Worm (Caenorhabditis elegans) whole organism, L4 larva: ENCODE measurements around the gene pak-2.
A peak's percentile ranks its signal among the peaks of the same experiment; 100 is the strongest.

Source experiments
- R02D3.7 ChIP-seq: fragments of 150-350 bp; sonication (generic microtip); optimal IDR thresholded peaks from 3 replicates; lab custom pipeline; 2014; ENCODE audit warnings: missing biosample characterization, missing genetic modification characterization
- T20F7.1 ChIP-seq: fragments of 200-800 bp; sonication (Bioruptor generic); optimal IDR thresholded peaks from 2 replicates; lab custom pipeline; 2018; ENCODE audit warnings: mild to moderate bottlenecking, missing genetic modification characterization, missing compliant biosample characterization
- T26A8.4 ChIP-seq: fragments of 200-800 bp; sonication (Bioruptor generic); IDR thresholded peaks from 2 replicates; pipeline ENCODE4 v1.3.6; 2022; ENCODE audit warnings: missing genetic modification characterization, missing compliant biosample characterization
- Y105C5A.15 ChIP-seq: fragments of 200-800 bp; sonication (Bioruptor generic); IDR thresholded peaks from 2 replicates; pipeline ENCODE4 v1.3.6; 2022; ENCODE audit warnings: missing genetic modification characterization, missing compliant biosample characterization
- Y48G9A.11 ChIP-seq: fragments of 200-800 bp; sonication (Bioruptor generic); IDR thresholded peaks from 2 replicates; pipeline ENCODE4 v1.3.6; 2022; ENCODE audit warnings: missing genetic modification reagents, missing genetic modification characterization, missing compliant biosample characterization
- ZK337.2 ChIP-seq: fragments of 200-800 bp; sonication (Bioruptor generic); IDR thresholded peaks from 2 replicates; pipeline ENCODE4 v1.3.6; 2022; ENCODE audit warnings: missing genetic modification reagents, missing genetic modification characterization, missing compliant biosample characterization
- aha-1 ChIP-seq: fragments of 150-350 bp; peaks from one replicate; lab custom pipeline; 2014; ENCODE audit warnings: missing biosample characterization, missing genetic modification characterization
- arid-1 ChIP-seq: fragments of 200-800 bp; sonication (Bioruptor generic); conservative IDR thresholded peaks from 2 replicates; pipeline ENCODE4 v1.3.6; 2022; ENCODE audit warnings: missing genetic modification reagents, missing genetic modification characterization, missing compliant biosample characterization
- ceh-62 ChIP-seq: sonication (generic microtip); optimal IDR thresholded peaks from 2 replicates; lab custom pipeline; 2017; ENCODE audit warnings: missing biosample characterization, missing genetic modification characterization
- ces-1 ChIP-seq: fragments of 150-350 bp; sonication (generic microtip); optimal IDR thresholded peaks from 4 replicates; lab custom pipeline; 2014; ENCODE audit warnings: missing biosample characterization, missing genetic modification reagents, missing genetic modification characterization
- ctbp-1 ChIP-seq: fragments of 200-800 bp; sonication (Bioruptor generic); IDR thresholded peaks from 2 replicates; pipeline ENCODE4 v1.3.6; 2022; ENCODE audit warnings: missing genetic modification reagents, missing genetic modification characterization, missing compliant biosample characterization
- daf-16 ChIP-seq, 3 experiments: sonication (generic microtip); optimal IDR thresholded peaks; 2 replicates each; lab custom pipeline; 2016 to 2017; ENCODE audit warnings: missing genetic modification characterization in 3 of 3, missing genetic modification reagents in 3 of 3, mild to moderate bottlenecking in 2 of 3, missing compliant biosample characterization in 2 of 3, missing biosample characterization in 1 of 3, moderate library complexity in 1 of 3
- dmd-6 ChIP-seq: fragments of 200-800 bp; sonication (Bioruptor generic); IDR thresholded peaks from 2 replicates; pipeline ENCODE4 v1.3.6; 2022; ENCODE audit warnings: missing genetic modification reagents, missing genetic modification characterization, missing compliant biosample characterization
- dpl-1 ChIP-seq: fragments of 150-350 bp; optimal IDR thresholded peaks from 2 replicates; lab custom pipeline; 2014; ENCODE audit warnings: missing biosample characterization, missing genetic modification reagents, missing genetic modification characterization
- dve-1 ChIP-seq: sonication (generic microtip); optimal IDR thresholded peaks from 2 replicates; lab custom pipeline; 2017; ENCODE audit warnings: antibody characterized with exemption, mild to moderate bottlenecking, missing genetic modification characterization, missing compliant biosample characterization; ENCODE audit not compliant: insufficient read depth
- egl-43 ChIP-seq: fragments of 200-800 bp; sonication (Bioruptor generic); IDR thresholded peaks from 2 replicates; pipeline ENCODE4 v1.3.6; 2022; ENCODE audit warnings: missing genetic modification reagents, missing genetic modification characterization, missing compliant biosample characterization
- fos-1 ChIP-seq: fragments of 150-350 bp; optimal IDR thresholded peaks from 2 replicates; lab custom pipeline; 2014; ENCODE audit warnings: missing biosample characterization, missing genetic modification characterization
- hlh-11 ChIP-seq: fragments of 200-800 bp; sonication (Bioruptor generic); optimal IDR thresholded peaks from 2 replicates; lab custom pipeline; 2018; ENCODE audit warnings: mild to moderate bottlenecking, missing genetic modification characterization, missing compliant biosample characterization
- hlh-30 ChIP-seq: sonication (generic microtip); optimal IDR thresholded peaks from 2 replicates; lab custom pipeline; 2017; ENCODE audit warnings: antibody characterized with exemption, mild to moderate bottlenecking, missing genetic modification characterization, missing compliant biosample characterization; ENCODE audit not compliant: insufficient read depth
- hmg-1.1 ChIP-seq: fragments of 200-800 bp; sonication (Bioruptor generic); IDR thresholded peaks from 2 replicates; pipeline ENCODE4 v1.3.6; 2022; ENCODE audit warnings: missing genetic modification reagents, missing genetic modification characterization, missing compliant biosample characterization
- lin-13 ChIP-seq: fragments of 150-350 bp; optimal IDR thresholded peaks from 2 replicates; lab custom pipeline; 2014; ENCODE audit warnings: missing biosample characterization, missing genetic modification reagents, missing genetic modification characterization
- lin-15B ChIP-seq: fragments of 150-350 bp; sonication (generic microtip); optimal IDR thresholded peaks from 3 replicates; lab custom pipeline; 2014; ENCODE audit warnings: missing biosample characterization, missing genetic modification characterization
- lin-38 ChIP-seq: fragments of 200-800 bp; sonication (Bioruptor generic); IDR thresholded peaks from 2 replicates; pipeline ENCODE4 v1.3.6; 2022; ENCODE audit warnings: missing genetic modification reagents, missing genetic modification characterization, missing compliant biosample characterization
- lsy-2 ChIP-seq, 2 experiments: fragments of 150-350 bp in 1 of 2; sonication (generic microtip) in 1 of 2; optimal IDR thresholded peaks; 2 replicates each; lab custom pipeline; 2014 to 2017; ENCODE audit warnings: missing biosample characterization in 2 of 2, missing genetic modification characterization in 2 of 2
- madf-9 ChIP-seq: fragments of 200-800 bp; sonication (Bioruptor generic); conservative IDR thresholded peaks from 2 replicates; pipeline ENCODE4 v1.3.6; 2022; ENCODE audit warnings: missing genetic modification reagents, missing genetic modification characterization, missing compliant biosample characterization
- mdl-1 ChIP-seq, 2 experiments: fragments of 150-350 bp in 1 of 2; sonication (generic microtip) in 1 of 2; optimal IDR thresholded peaks; 2 replicates each; lab custom pipeline; 2014 to 2017; ENCODE audit warnings: missing biosample characterization in 2 of 2, missing genetic modification characterization in 2 of 2
- mdt-29 ChIP-seq: fragments of 200-800 bp; sonication (Bioruptor generic); IDR thresholded peaks from 2 replicates; pipeline ENCODE4 v1.3.6; 2022; ENCODE audit warnings: missing genetic modification reagents, missing genetic modification characterization, missing compliant biosample characterization
- mep-1 ChIP-seq: fragments of 150-350 bp; sonication (generic microtip); optimal IDR thresholded peaks from 3 replicates; lab custom pipeline; 2014; ENCODE audit warnings: missing biosample characterization, missing genetic modification characterization
- mes-2 ChIP-seq: sonication (generic microtip); optimal IDR thresholded peaks from 2 replicates; lab custom pipeline; 2016; ENCODE audit warnings: missing genotype, mild to moderate bottlenecking, missing genetic modification characterization, missing compliant biosample characterization; ENCODE audit not compliant: poor library complexity, severe bottlenecking
- mxl-3 ChIP-seq: fragments of 200-800 bp; sonication (Bioruptor generic); optimal IDR thresholded peaks from 2 replicates; lab custom pipeline; 2018; ENCODE audit warnings: mild to moderate bottlenecking, missing genetic modification characterization, missing compliant biosample characterization
- nhr-10 ChIP-seq: fragments of 150-350 bp; optimal IDR thresholded peaks from 2 replicates; lab custom pipeline; 2014; ENCODE audit warnings: missing biosample characterization, missing genetic modification characterization
- nhr-25 ChIP-seq: sonication (generic microtip); optimal IDR thresholded peaks from 2 replicates; lab custom pipeline; 2017; ENCODE audit warnings: missing genetic modification characterization, mild to moderate bottlenecking, missing compliant biosample characterization, antibody characterized with exemption, moderate library complexity, borderline replicate concordance; ENCODE audit not compliant: insufficient read depth
- nhr-28 ChIP-seq: fragments of 150-350 bp; optimal IDR thresholded peaks from 2 replicates; lab custom pipeline; 2014; ENCODE audit warnings: missing biosample characterization, missing genetic modification characterization
- nhr-6 ChIP-seq: fragments of 150-350 bp; optimal IDR thresholded peaks from 2 replicates; lab custom pipeline; 2014; ENCODE audit warnings: missing biosample characterization, missing genetic modification characterization
- nhr-76 ChIP-seq: fragments of 150-350 bp; optimal IDR thresholded peaks from 2 replicates; lab custom pipeline; 2014; ENCODE audit warnings: missing biosample characterization, missing genetic modification characterization
- nhr-77 ChIP-seq: fragments of 150-350 bp; optimal IDR thresholded peaks from 2 replicates; lab custom pipeline; 2014; ENCODE audit warnings: missing biosample characterization, missing genetic modification characterization
- pqm-1 ChIP-seq: sonication (generic microtip); optimal IDR thresholded peaks from 2 replicates; lab custom pipeline; 2017; ENCODE audit warnings: missing biosample characterization, missing genetic modification characterization
- rbr-2 ChIP-seq: sonication (generic microtip); optimal IDR thresholded peaks from 2 replicates; lab custom pipeline; 2016; ENCODE audit warnings: missing genotype, missing genetic modification characterization, missing compliant biosample characterization
- sdz-12 ChIP-seq: fragments of 200-800 bp; sonication (Bioruptor generic); optimal IDR thresholded peaks from 2 replicates; lab custom pipeline; 2018; ENCODE audit warnings: mild to moderate bottlenecking, missing genetic modification characterization, missing compliant biosample characterization
- set-16 ChIP-seq: fragments of 200-800 bp; sonication (Bioruptor generic); IDR thresholded peaks from 2 replicates; pipeline ENCODE4 v1.3.6; 2022; ENCODE audit warnings: missing genetic modification reagents, missing genetic modification characterization, missing compliant biosample characterization
- snpc-4 ChIP-seq: fragments of 150-350 bp; optimal IDR thresholded peaks from 2 replicates; lab custom pipeline; 2014; ENCODE audit warnings: missing biosample characterization, missing genetic modification characterization
- spr-1 ChIP-seq: sonication (generic microtip); optimal IDR thresholded peaks from 2 replicates; lab custom pipeline; 2016; ENCODE audit warnings: mild to moderate bottlenecking, missing genetic modification characterization, missing compliant biosample characterization
- unc-130 ChIP-seq: sonication (generic microtip); optimal IDR thresholded peaks from 2 replicates; lab custom pipeline; 2016; ENCODE audit warnings: missing genetic modification reagents, missing genetic modification characterization, missing compliant biosample characterization
- vab-7 ChIP-seq: fragments of 200-800 bp; sonication (Bioruptor generic); IDR thresholded peaks from 2 replicates; pipeline ENCODE4 v1.3.6; 2022; ENCODE audit warnings: missing genetic modification reagents, missing genetic modification characterization, missing compliant biosample characterization
- zag-1 ChIP-seq: fragments of 150-350 bp; optimal IDR thresholded peaks from 2 replicates; lab custom pipeline; 2014; ENCODE audit warnings: missing biosample characterization, missing genetic modification characterization
- zip-11 ChIP-seq: fragments of 200-800 bp; sonication (Bioruptor generic); IDR thresholded peaks from 2 replicates; pipeline ENCODE4 v1.3.6; 2022; ENCODE audit warnings: missing genetic modification characterization, missing compliant biosample characterization
- zip-2 ChIP-seq: fragments of 150-350 bp; optimal IDR thresholded peaks from 2 replicates; lab custom pipeline; 2014; ENCODE audit warnings: missing biosample characterization, missing genetic modification characterization
- ztf-11 ChIP-seq: fragments of 150-350 bp; optimal IDR thresholded peaks from 2 replicates; lab custom pipeline; 2014; ENCODE audit warnings: missing biosample characterization, missing genetic modification characterization

The pak-2 gene

DNA sequence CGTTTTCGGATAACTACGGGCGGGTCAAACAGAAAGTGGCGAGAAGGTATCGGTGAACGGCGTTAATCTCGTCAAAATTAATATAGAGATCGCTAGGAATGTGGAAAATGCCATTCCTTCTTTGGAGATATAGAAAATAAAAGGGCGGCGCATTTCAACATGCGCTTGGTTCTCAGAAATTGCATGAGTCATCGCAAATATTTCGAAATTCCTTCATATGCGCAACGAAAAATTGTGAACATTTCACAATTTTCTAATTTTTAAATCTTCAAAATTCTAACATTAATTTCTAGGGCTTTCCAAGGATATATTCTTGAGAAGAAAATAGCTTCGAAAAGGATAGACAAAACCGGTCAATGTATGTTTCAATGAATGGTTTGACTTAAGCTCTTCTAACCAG, 39.6 kb upstream of the pak-2 start:
- no peak for TF ChIP-seq hlh-30 (tag; lab: Kevin White, UChicago)
- no peak for TF ChIP-seq mes-2
- TF ChIP-seq egl-43 (GFP tag; lab: Robert Waterston, UW), result no peak
- TF ChIP-seq ztf-11, result no peak
- TF ChIP-seq mdt-29 (GFP tag; lab: Robert Waterston, UW), result no peak
- TF ChIP-seq nhr-10 (tag; lab: Kevin White, UChicago), result no peak
- TF ChIP-seq ZK337.2 (GFP tag; lab: Robert Waterston, UW), result no peak
- no peak for TF ChIP-seq T26A8.4 (GFP tag; lab: Robert Waterston, UW)
- TF ChIP-seq sdz-12 (GFP tag; lab: Kevin White, UChicago), result no peak
- no peak for TF ChIP-seq lsy-2 (tag; optimal IDR thresholded peaks at IDR 0.05; lab: Kevin White, UChicago)
- no peak for TF ChIP-seq set-16 (GFP tag; lab: Robert Waterston, UW)
- no peak for TF ChIP-seq nhr-76 (tag; lab: Kevin White, UChicago)
- TF ChIP-seq arid-1, result no peak
- TF ChIP-seq zag-1 (tag; lab: Kevin White, UChicago), result no peak
- TF ChIP-seq ces-1 (GFP tag; lab: Kevin White, UChicago), result no peak

DNA sequence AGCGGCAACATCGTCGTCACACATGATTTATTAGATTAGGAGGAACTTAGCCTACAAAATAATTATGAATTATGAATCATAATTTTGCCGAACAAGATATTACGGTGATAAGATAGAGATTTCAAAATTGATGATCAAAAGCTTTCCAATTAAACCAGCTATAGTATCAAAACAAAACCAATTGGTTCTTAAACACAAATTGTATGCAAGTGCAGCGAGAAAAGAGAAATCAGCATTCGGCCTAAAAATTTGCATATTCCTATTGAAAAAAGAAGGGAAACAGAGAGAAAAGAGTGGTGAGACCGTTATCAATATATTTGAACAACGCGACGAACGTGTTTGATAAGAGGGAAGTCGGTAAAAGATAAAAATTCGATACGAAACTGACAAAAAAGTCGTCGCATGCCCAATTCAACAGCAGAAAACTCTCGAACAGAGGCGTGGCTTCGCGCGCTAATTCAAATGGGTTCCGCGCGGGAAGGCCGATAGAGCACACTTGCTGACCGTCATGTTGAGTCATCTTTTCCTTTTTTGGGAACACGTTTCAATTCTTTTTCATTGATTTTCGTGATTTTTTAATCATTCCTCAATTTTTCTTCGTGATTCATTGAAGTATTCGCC, 39.0 kb upstream of the pak-2 start, which contains the start of gene act-2:
act-2 (minus strand) TSS at position 51 of the 621 bp plus-strand sequence.
- TF ChIP-seq mep-1 (tag; lab: Kevin White, UChicago) (peak; percentile 84), hlh-11 (peak; percentile 86), zip-2 (tag; lab: Kevin White, UChicago) (no peak), pqm-1 (tag; lab: Kevin White, UChicago) (peak; percentile 71), dve-1 (peak; percentile 78), T20F7.1 (peak; percentile 47), vab-7 (GFP tag; lab: Robert Waterston, UW) (peak; percentile 42; the same call in 1 of the 2 replicates), fos-1 (tag; lab: Kevin White, UChicago) (no peak), nhr-77 (tag; lab: Kevin White, UChicago) (peak; percentile 32), unc-130 (GFP tag; lab: Kevin White, UChicago) (peak; percentile 21), snpc-4 (no peak), mdl-1 (tag; optimal IDR thresholded peaks at IDR 0.05; lab: Kevin White, UChicago) (peak in 1 of 2 experiments; percentile 69), spr-1 (tag; lab: Kevin White, UChicago) (peak; percentile 37), sdz-12 (GFP tag; lab: Kevin White, UChicago) (no peak), dmd-6 (GFP tag; lab: Robert Waterston, UW) (peak; percentile 57), ctbp-1 (GFP tag; lab: Robert Waterston, UW) (0 out of 2 replicates have a peak, but pooled peaks have one; percentile 26), nhr-28 (tag; lab: Kevin White, UChicago) (peak; percentile 55), Y48G9A.11 (0 out of 2 replicates have a peak, but pooled peaks have one; percentile 42), hmg-1.1 (GFP tag; lab: Robert Waterston, UW) (peak; percentile 57; the same call in 1 of the 2 replicates), dpl-1 (peak; percentile 93), nhr-6 (tag; lab: Kevin White, UChicago) (peak; percentile 61), daf-16 (GFP tag; optimal IDR thresholded peaks at IDR 0.05; lab: Kevin White, UChicago) (no peak), daf-16 (tag; optimal IDR thresholded peaks at IDR 0.05; lab: Kevin White, UChicago) (no peak), mdt-29 (GFP tag; lab: Robert Waterston, UW) (0 out of 2 replicates have a peak, but pooled peaks have one; percentile 32), mxl-3 (GFP tag; lab: Kevin White, UChicago) (peak; percentile 84), ceh-62 (tag; lab: Kevin White, UChicago) (no peak), lin-38 (GFP tag; lab: Robert Waterston, UW) (peak; percentile 94), Y105C5A.15 (GFP tag; lab: Robert Waterston, UW) (no peak), madf-9 (GFP tag; lab: Robert Waterston, UW) (peak; percentile 59; the same call in 1 of the 2 replicates), lsy-2 (tag; optimal IDR thresholded peaks at IDR 0.05; lab: Kevin White, UChicago) (peak in 1 of 2 experiments; percentile 84), lin-15B (tag; lab: Kevin White, UChicago) (no peak), aha-1 (tag; lab: Kevin White, UChicago) (peak; percentile 97), zip-11 (GFP tag; lab: Robert Waterston, UW) (no peak), lin-13 (GFP tag; lab: Kevin White, UChicago) (peak; percentile 28), nhr-25 (peak; percentile 89), rbr-2 (peak; percentile 72), R02D3.7 (tag; lab: Kevin White, UChicago) (no peak)
